Worm (Caenorhabditis elegans): ENCODE data around the gene F26D10.13.
A peak's percentile ranks its signal among the peaks of the same experiment; 100 is the strongest.

F26D10.13 gene

DNA sequence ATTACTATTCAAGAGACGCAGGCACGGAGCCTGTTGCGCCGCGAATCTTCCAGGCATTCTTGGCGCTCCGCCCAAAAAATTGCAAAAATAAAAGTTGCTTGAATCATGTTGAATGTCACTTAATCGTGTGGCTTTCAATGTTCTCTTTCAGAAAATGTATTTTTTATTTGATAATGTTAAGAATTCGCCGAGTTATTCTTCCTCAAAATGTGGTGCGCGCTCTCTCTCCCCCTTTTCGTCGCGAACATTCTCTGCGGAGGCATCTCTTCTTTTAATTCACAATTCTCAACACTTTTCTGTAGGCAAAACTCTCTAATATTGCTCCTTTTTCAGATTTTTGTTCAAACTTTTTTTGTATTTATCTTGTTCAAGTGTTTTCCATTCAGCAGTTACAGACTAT is 13.7 kb upstream of the F26D10.13 start (continued):
- TF ChIP-seq lin-13 (GFP tag; optimal IDR thresholded peaks at IDR 0.05): peak; percentile 95
- peak; percentile 96 for TF ChIP-seq nhr-129 (tag; optimal IDR thresholded peaks at IDR 0.05)
- TF ChIP-seq unc-39 (tag; optimal IDR thresholded peaks at IDR 0.05): no peak
- peak; percentile 72 for TF ChIP-seq nhr-11 (tag; optimal IDR thresholded peaks at IDR 0.05)
- peak; percentile 93 for TF ChIP-seq nhr-6 (tag; optimal IDR thresholded peaks at IDR 0.05)
- TF ChIP-seq ztf-1 (GFP tag; conservative IDR thresholded peaks at IDR 0.05): peak; percentile 89; the same call in 1 of the 2 replicates
- TF ChIP-seq ZK546.5 (tag; optimal IDR thresholded peaks at IDR 0.05): peak; percentile 75
- peak; percentile 97 for TF ChIP-seq nhr-25 (tag; optimal IDR thresholded peaks at IDR 0.05)
- peak; percentile 97 for TF ChIP-seq C34F6.9 (tag; optimal IDR thresholded peaks at IDR 0.05)
- TF ChIP-seq ceh-82 (tag; optimal IDR thresholded peaks at IDR 0.05): peak; percentile 82
- TF ChIP-seq unc-55 (GFP tag; optimal IDR thresholded peaks at IDR 0.05): peak; percentile 98
- TF ChIP-seq ceh-16 (tag; optimal IDR thresholded peaks at IDR 0.05): peak; percentile 26
- TF ChIP-seq gmeb-1 (tag; optimal IDR thresholded peaks at IDR 0.05): peak; percentile 86
- TF ChIP-seq nhr-12 (tag; optimal IDR thresholded peaks at IDR 0.05): no peak
- peak; percentile 95 for TF ChIP-seq crh-2 (tag; optimal IDR thresholded peaks at IDR 0.05)

- TF ChIP-seq gmeb-1 (tag; optimal IDR thresholded peaks at IDR 0.05): no peak
- peak; percentile 11 for TF ChIP-seq unc-55 (GFP tag; optimal IDR thresholded peaks at IDR 0.05)
- TF ChIP-seq fos-1 (tag; optimal IDR thresholded peaks at IDR 0.05): no peak
- TF ChIP-seq sem-4 (tag; optimal IDR thresholded peaks at IDR 0.05): no peak
- no peak for TF ChIP-seq nhr-11 (tag; optimal IDR thresholded peaks at IDR 0.05)
- TF ChIP-seq ama-1 (optimal IDR thresholded peaks at IDR 0.05): no peak
- no peak for TF ChIP-seq ztf-11 (tag; optimal IDR thresholded peaks at IDR 0.05)
- TF ChIP-seq nhr-129 (tag; optimal IDR thresholded peaks at IDR 0.05): peak; percentile 32
- TF ChIP-seq nhr-237 (tag; optimal IDR thresholded peaks at IDR 0.05): no peak
- TF ChIP-seq nhr-6 (tag; optimal IDR thresholded peaks at IDR 0.05): no peak
- TF ChIP-seq egl-27 (tag; optimal IDR thresholded peaks at IDR 0.05): no peak
- no peak for TF ChIP-seq nhr-12 (tag; optimal IDR thresholded peaks at IDR 0.05)
- no peak for TF ChIP-seq nhr-25 (tag; optimal IDR thresholded peaks at IDR 0.05)
Measured at ce11 chrIV:17277459-17278173, 13.0 kb upstream of the F26D10.13 start.

DNA sequence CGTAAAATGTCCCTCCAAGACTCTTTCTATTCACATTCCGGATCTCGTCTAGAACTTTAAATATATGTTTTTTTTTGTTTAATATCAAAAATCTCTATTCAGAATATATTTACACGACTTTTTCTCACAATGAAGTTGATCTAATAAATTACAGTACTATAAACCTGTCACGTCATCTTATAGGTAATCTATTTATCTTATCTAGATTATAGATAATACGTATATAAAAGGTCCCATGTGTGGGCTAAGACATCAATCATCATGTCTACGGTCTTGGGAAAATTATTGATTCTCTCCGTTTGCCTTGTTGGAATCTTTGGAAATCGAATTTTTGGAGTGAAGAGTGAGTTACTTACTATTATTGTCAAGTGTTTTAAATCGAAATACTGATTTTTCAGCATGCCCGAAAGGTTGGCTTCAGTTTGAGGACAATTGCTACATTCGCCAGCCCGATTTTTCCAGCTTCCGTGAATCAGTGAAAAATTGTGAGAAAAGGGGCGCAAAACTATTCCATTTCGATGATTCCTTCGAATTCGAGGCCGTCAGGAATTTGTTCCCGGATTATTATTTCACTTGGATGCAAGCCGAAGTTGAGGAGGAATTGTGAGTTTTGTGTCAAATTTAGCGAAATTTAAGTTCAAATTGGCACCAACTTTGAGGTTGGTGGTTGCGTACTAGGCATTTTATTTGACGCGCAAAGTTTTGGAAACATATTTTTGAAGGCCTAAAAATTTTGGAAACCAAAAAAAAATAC is 12.3 kb upstream of the F26D10.13 start, which contains the start of gene clec-196:
Gene clec-196, plus strand, starts transcription at position 252 of the 754 bp plus-strand sequence.
- no peak for TF ChIP-seq skn-1 (tag; optimal IDR thresholded peaks at IDR 0.05)
- peak in 1 of 2 experiments; percentile 42 for TF ChIP-seq lsy-2 (tag; optimal IDR thresholded peaks at IDR 0.05)
- TF ChIP-seq C34F6.9 (tag; optimal IDR thresholded peaks at IDR 0.05): peak; percentile 22
- TF ChIP-seq ZK546.5 (tag; optimal IDR thresholded peaks at IDR 0.05): no peak
- TF ChIP-seq nhr-237 (tag; optimal IDR thresholded peaks at IDR 0.05): no peak

- TF ChIP-seq fos-1 (tag; optimal IDR thresholded peaks at IDR 0.05): no peak
- no peak for TF ChIP-seq ceh-16 (tag; optimal IDR thresholded peaks at IDR 0.05)
- no peak for TF ChIP-seq sma-3 (GFP tag; optimal IDR thresholded peaks at IDR 0.05)
- TF ChIP-seq lin-13 (GFP tag; optimal IDR thresholded peaks at IDR 0.05): no peak
- TF ChIP-seq nhr-77 (tag; optimal IDR thresholded peaks at IDR 0.05): no peak
- TF ChIP-seq nhr-21 (tag; optimal IDR thresholded peaks at IDR 0.05): no peak
- TF ChIP-seq zag-1 (tag; optimal IDR thresholded peaks at IDR 0.05): no peak
Measured at ce11 chrIV:17275281-17275680, 10.7 kb upstream of the F26D10.13 start, which contains the start of gene lhfp-4. TSS of gene lhfp-4 (plus strand) at chrIV:17275581.

- TF ChIP-seq alr-1 (tag; optimal IDR thresholded peaks at IDR 0.05): no peak
- TF ChIP-seq unc-39 (tag; optimal IDR thresholded peaks at IDR 0.05): no peak
- TF ChIP-seq nhr-10 (tag; optimal IDR thresholded peaks at IDR 0.05): no peak
- no peak for TF ChIP-seq ceh-82 (tag; optimal IDR thresholded peaks at IDR 0.05)
- no peak for TF ChIP-seq aly-2 (tag; optimal IDR thresholded peaks at IDR 0.05)
- no peak for TF ChIP-seq peb-1 (tag; optimal IDR thresholded peaks at IDR 0.05)
- TF ChIP-seq nhr-25 (tag; optimal IDR thresholded peaks at IDR 0.05): no peak
- no peak for TF ChIP-seq elt-1 (tag; optimal IDR thresholded peaks at IDR 0.05)
- TF ChIP-seq nhr-11 (tag; optimal IDR thresholded peaks at IDR 0.05): no peak
- no peak for TF ChIP-seq F13H6.1 (tag; optimal IDR thresholded peaks at IDR 0.05)
- TF ChIP-seq crh-2 (tag; optimal IDR thresholded peaks at IDR 0.05): no peak
- TF ChIP-seq ZK546.5 (tag; optimal IDR thresholded peaks at IDR 0.05): no peak
- TF ChIP-seq snpc-4 (tag; optimal IDR thresholded peaks at IDR 0.05): no peak
- no peak for TF ChIP-seq unc-55 (GFP tag; optimal IDR thresholded peaks at IDR 0.05)
- TF ChIP-seq nhr-23 (tag; optimal IDR thresholded peaks at IDR 0.05): no peak
- TF ChIP-seq nhr-129 (tag; optimal IDR thresholded peaks at IDR 0.05): no peak
- no peak for TF ChIP-seq skn-1 (tag; optimal IDR thresholded peaks at IDR 0.05)
- no peak for TF ChIP-seq ztf-4 (tag; optimal IDR thresholded peaks at IDR 0.05)
Measured at ce11 chrIV:17273602-17274110, 9.0 kb upstream of the F26D10.13 start, which contains the start of gene gln-5. TSS of gene gln-5 (minus strand) at chrIV:17273652.
